Worm (Caenorhabditis elegans) whole organism, L2 larva: Measurements from ENCODE around the gene F43E2.6.
A peak's percentile ranks its signal among the peaks of the same experiment; 100 is the strongest.

ENCODE experiments used
- F13H6.1 ChIP-seq: sonication (generic microtip); optimal IDR thresholded peaks from 2 replicates; lab custom pipeline; 2016; ENCODE audit warnings: missing genetic modification characterization, missing compliant biosample characterization
- Y55F3AM.14 ChIP-seq: fragments of 200-800 bp; sonication (Bioruptor generic); optimal IDR thresholded peaks from 2 replicates; lab custom pipeline; 2018; ENCODE audit warnings: mild to moderate bottlenecking, missing genetic modification characterization, missing compliant biosample characterization
- alr-1 ChIP-seq: fragments of 150-350 bp; optimal IDR thresholded peaks from 2 replicates; lab custom pipeline; 2014; ENCODE audit warnings: missing biosample characterization, missing genetic modification characterization
- aly-2 ChIP-seq: fragments of 150-350 bp; optimal IDR thresholded peaks from 2 replicates; lab custom pipeline; 2014; ENCODE audit warnings: missing biosample characterization, missing genetic modification characterization
- ama-1 ChIP-seq: fragments of 150-350 bp; optimal IDR thresholded peaks from 2 replicates; lab custom pipeline; 2018; ENCODE audit warnings: inconsistent platforms
- blmp-1 ChIP-seq: sonication (generic microtip); optimal IDR thresholded peaks from 2 replicates; lab custom pipeline; 2017; ENCODE audit warnings: missing genetic modification characterization, mild to moderate bottlenecking, missing compliant biosample characterization, antibody characterized with exemption, moderate library complexity; ENCODE audit not compliant: insufficient read depth
- ceh-82 ChIP-seq: fragments of 150-350 bp; optimal IDR thresholded peaks from 2 replicates; lab custom pipeline; 2014; ENCODE audit warnings: missing biosample characterization, missing genetic modification characterization
- dmd-4 ChIP-seq: sonication (generic microtip); optimal IDR thresholded peaks from 2 replicates; lab custom pipeline; 2017; ENCODE audit warnings: missing biosample characterization, missing genetic modification characterization
- egl-27 ChIP-seq: sonication (generic microtip); optimal IDR thresholded peaks from 3 replicates; lab custom pipeline; 2017; ENCODE audit warnings: missing biosample characterization, missing genetic modification reagents, missing genetic modification characterization
- elt-3 ChIP-seq: sonication (generic microtip); optimal IDR thresholded peaks from 2 replicates; lab custom pipeline; 2017; ENCODE audit warnings: missing biosample characterization, missing genetic modification characterization
- fos-1 ChIP-seq: fragments of 150-350 bp; optimal IDR thresholded peaks from 2 replicates; lab custom pipeline; 2014; ENCODE audit warnings: missing biosample characterization, missing genetic modification characterization
- gmeb-1 ChIP-seq: fragments of 150-350 bp; optimal IDR thresholded peaks from 2 replicates; lab custom pipeline; 2014; ENCODE audit warnings: missing biosample characterization, missing genetic modification characterization
- lin-11 ChIP-seq: fragments of 150-350 bp; sonication (generic microtip); optimal IDR thresholded peaks from 2 replicates; lab custom pipeline; 2014; ENCODE audit warnings: missing biosample characterization, missing genetic modification characterization, inconsistent platforms, mixed read lengths
- lin-39 ChIP-seq: fragments of 150-350 bp; optimal IDR thresholded peaks from 2 replicates; lab custom pipeline; 2014; ENCODE audit warnings: missing biosample characterization, missing genetic modification reagents, missing genetic modification characterization
- lsy-2 ChIP-seq, 2 experiments: fragments of 150-350 bp in 1 of 2; sonication (generic microtip) in 1 of 2; optimal IDR thresholded peaks; 2 replicates each; lab custom pipeline; 2014 to 2017; ENCODE audit warnings: missing biosample characterization in 2 of 2, missing genetic modification characterization in 2 of 2
- mbf-1 ChIP-seq: sonication (generic microtip); optimal IDR thresholded peaks from 2 replicates; lab custom pipeline; 2017; ENCODE audit warnings: missing biosample characterization, missing genetic modification characterization
- mdl-1 ChIP-seq, 2 experiments: fragments of 150-350 bp in 1 of 2; sonication (generic microtip) in 1 of 2; optimal IDR thresholded peaks; 2 replicates each; lab custom pipeline; 2017; ENCODE audit warnings: missing biosample characterization in 2 of 2, missing genetic modification characterization in 2 of 2
- nhr-10 ChIP-seq: sonication (generic microtip); optimal IDR thresholded peaks from 2 replicates; lab custom pipeline; 2017; ENCODE audit warnings: missing biosample characterization, missing genetic modification characterization
- nhr-11 ChIP-seq: fragments of 150-350 bp; optimal IDR thresholded peaks from 2 replicates; lab custom pipeline; 2014; ENCODE audit warnings: missing biosample characterization, missing genetic modification characterization
- nhr-12 ChIP-seq: fragments of 150-350 bp; optimal IDR thresholded peaks from 2 replicates; lab custom pipeline; 2014; ENCODE audit warnings: missing biosample characterization, missing genetic modification characterization
- nhr-23 ChIP-seq: fragments of 150-350 bp; optimal IDR thresholded peaks from 2 replicates; lab custom pipeline; 2014; ENCODE audit warnings: missing biosample characterization, missing genetic modification reagents, missing genetic modification characterization
- nhr-237 ChIP-seq: fragments of 150-350 bp; optimal IDR thresholded peaks from 2 replicates; lab custom pipeline; 2014; ENCODE audit warnings: missing biosample characterization, missing genetic modification characterization
- nhr-25 ChIP-seq: fragments of 150-350 bp; sonication (generic microtip); optimal IDR thresholded peaks from 3 replicates; lab custom pipeline; 2014; ENCODE audit warnings: missing biosample characterization, missing genetic modification characterization
- nhr-77 ChIP-seq: fragments of 150-350 bp; optimal IDR thresholded peaks from 2 replicates; lab custom pipeline; 2014; ENCODE audit warnings: missing biosample characterization, missing genetic modification characterization
- peb-1 ChIP-seq: fragments of 150-350 bp; optimal IDR thresholded peaks from 2 replicates; lab custom pipeline; 2014; ENCODE audit warnings: missing biosample characterization, missing genetic modification characterization
- sem-4 ChIP-seq: fragments of 150-350 bp; optimal IDR thresholded peaks from 2 replicates; lab custom pipeline; 2014; ENCODE audit warnings: missing biosample characterization, missing genetic modification reagents, missing genetic modification characterization
- sma-3 ChIP-seq: sonication (generic microtip); optimal IDR thresholded peaks from 2 replicates; lab custom pipeline; 2016; ENCODE audit warnings: missing genetic modification reagents, missing genetic modification characterization, missing compliant biosample characterization
- sma-9 ChIP-seq, 2 experiments: fragments of 150-350 bp in 1 of 2; sonication (generic microtip) in 1 of 2; optimal IDR thresholded peaks; 2 replicates each; lab custom pipeline; 2014 to 2016; ENCODE audit warnings: missing genetic modification characterization in 2 of 2, mild to moderate bottlenecking in 1 of 2, missing biosample characterization in 1 of 2, missing compliant biosample characterization in 1 of 2, missing genetic modification reagents in 1 of 2, moderate library complexity in 1 of 2
- snpc-4 ChIP-seq: fragments of 150-350 bp; optimal IDR thresholded peaks from 2 replicates; lab custom pipeline; 2014; ENCODE audit warnings: missing biosample characterization, missing genetic modification characterization
- unc-39 ChIP-seq: fragments of 150-350 bp; optimal IDR thresholded peaks from 2 replicates; lab custom pipeline; 2014; ENCODE audit warnings: missing biosample characterization, missing genetic modification characterization
- zag-1 ChIP-seq: fragments of 150-350 bp; optimal IDR thresholded peaks from 2 replicates; lab custom pipeline; 2014; ENCODE audit warnings: missing biosample characterization, missing genetic modification characterization
- ztf-4 ChIP-seq: fragments of 150-350 bp; optimal IDR thresholded peaks from 2 replicates; lab custom pipeline; 2014; ENCODE audit warnings: missing biosample characterization, missing genetic modification characterization

F43E2.6 gene

DNA sequence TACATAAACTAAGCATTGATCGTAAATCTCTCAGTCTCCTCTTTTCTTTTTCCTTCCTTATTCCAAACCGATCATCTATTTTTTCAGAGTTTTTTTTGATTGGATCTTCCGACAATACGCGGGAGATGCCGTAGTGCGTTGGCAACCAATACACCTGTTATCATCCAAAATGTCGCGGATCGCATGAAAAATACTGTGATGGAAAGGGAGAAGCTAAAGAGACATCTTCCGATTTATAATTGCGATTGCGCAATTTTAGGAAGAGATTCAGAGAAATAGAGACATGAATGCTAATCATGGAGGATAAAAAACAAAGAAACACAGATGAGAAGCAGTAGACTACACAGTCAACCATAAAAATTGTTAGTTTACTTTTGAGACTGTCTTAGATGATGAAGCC is 37.8 kb upstream of the F43E2.6 start:
- no peak for TF ChIP-seq zag-1
- no peak for TF ChIP-seq Y55F3AM.14 (GFP tag; lab: Kevin White, UChicago)
- TF ChIP-seq ztf-4: no peak
- peak; percentile 60 for TF ChIP-seq peb-1 (tag; lab: Kevin White, UChicago)
- TF ChIP-seq, all 48 proteins: peak for 1

DNA sequence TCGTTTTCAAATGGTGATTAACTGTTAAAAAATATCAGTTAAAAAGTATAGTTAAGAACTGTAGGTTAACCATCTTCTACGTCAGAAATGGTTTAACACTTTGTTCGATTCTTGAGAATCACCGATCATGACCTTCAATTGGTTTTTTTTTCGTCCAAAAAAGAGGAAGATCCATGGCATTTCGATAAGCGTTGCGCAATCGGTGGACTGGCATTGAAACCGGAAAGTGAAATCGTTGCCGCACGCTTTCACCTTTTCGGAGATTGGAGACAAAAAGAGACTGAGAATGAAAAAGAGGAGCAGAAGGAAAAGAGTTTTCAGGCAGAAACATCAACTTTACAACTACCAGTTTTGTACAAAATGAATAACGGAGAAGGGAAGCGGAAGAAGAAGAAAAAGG is 36.6 kb upstream of the F43E2.6 start:
- peak; percentile 45 for TF ChIP-seq egl-27 (tag; lab: Kevin White, UChicago)
- no peak for TF ChIP-seq sma-3 (GFP tag; lab: Kevin White, UChicago)
- no peak for TF ChIP-seq F13H6.1 (tag; lab: Kevin White, UChicago)
- no peak for TF ChIP-seq snpc-4 (tag; lab: Kevin White, UChicago)
- TF ChIP-seq lin-11 (tag; lab: Kevin White, UChicago): no peak
- TF ChIP-seq sem-4 (tag; lab: Kevin White, UChicago): peak; percentile 28
- TF ChIP-seq dmd-4 (tag; lab: Kevin White, UChicago): no peak
- TF ChIP-seq peb-1 (tag; lab: Kevin White, UChicago): peak; percentile 75
- TF ChIP-seq sma-9 (GFP tag; optimal IDR thresholded peaks at IDR 0.05; lab: Kevin White, UChicago): peak; percentile 6
- no peak for TF ChIP-seq sma-9 (tag; optimal IDR thresholded peaks at IDR 0.05; lab: Kevin White, UChicago)
- no peak for TF ChIP-seq ceh-82 (tag; lab: Kevin White, UChicago)
- no peak for TF ChIP-seq nhr-23 (tag; lab: Kevin White, UChicago)
- peak; percentile 99 for TF ChIP-seq blmp-1 (tag; lab: Kevin White, UChicago)
- TF ChIP-seq elt-3 (tag; lab: Kevin White, UChicago): no peak
- TF ChIP-seq nhr-10 (tag; lab: Kevin White, UChicago): no peak
- peak; percentile 70 for TF ChIP-seq nhr-25
- no peak for TF ChIP-seq fos-1 (tag; lab: Kevin White, UChicago)
- TF ChIP-seq nhr-12 (tag; lab: Kevin White, UChicago): no peak
- TF ChIP-seq, all 48 proteins: peak for 6

DNA sequence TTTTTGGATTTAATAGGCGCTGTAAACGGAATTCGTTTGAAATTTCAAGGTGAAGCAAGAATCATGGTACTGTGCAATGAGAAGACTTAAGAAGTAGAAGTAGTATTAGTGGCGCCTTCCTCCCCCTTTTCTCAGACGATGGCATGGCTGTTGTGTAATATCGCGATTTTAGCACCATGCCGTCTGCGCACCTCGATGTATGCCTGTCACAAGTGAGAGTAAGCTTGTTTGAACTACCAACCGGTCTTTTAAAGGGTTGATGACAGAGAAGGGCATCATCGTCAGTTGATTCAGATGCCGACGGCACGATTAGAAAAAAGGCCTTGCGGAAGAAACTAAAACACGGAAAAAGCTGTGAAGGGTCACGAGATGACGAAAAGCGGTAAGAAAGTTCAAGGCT is 35.3 kb upstream of the F43E2.6 start:
- TF ChIP-seq F13H6.1 (tag; lab: Kevin White, UChicago): peak; percentile 3
- TF ChIP-seq aly-2 (tag; lab: Kevin White, UChicago): no peak
- no peak for TF ChIP-seq mdl-1 (tag; optimal IDR thresholded peaks at IDR 0.05; lab: Kevin White, UChicago)
- no peak for TF ChIP-seq nhr-77 (tag; lab: Kevin White, UChicago)
- TF ChIP-seq blmp-1 (tag; lab: Kevin White, UChicago): peak; percentile 86
- TF ChIP-seq lin-11 (tag; lab: Kevin White, UChicago): no peak
- peak; percentile 94 for TF ChIP-seq nhr-25

DNA sequence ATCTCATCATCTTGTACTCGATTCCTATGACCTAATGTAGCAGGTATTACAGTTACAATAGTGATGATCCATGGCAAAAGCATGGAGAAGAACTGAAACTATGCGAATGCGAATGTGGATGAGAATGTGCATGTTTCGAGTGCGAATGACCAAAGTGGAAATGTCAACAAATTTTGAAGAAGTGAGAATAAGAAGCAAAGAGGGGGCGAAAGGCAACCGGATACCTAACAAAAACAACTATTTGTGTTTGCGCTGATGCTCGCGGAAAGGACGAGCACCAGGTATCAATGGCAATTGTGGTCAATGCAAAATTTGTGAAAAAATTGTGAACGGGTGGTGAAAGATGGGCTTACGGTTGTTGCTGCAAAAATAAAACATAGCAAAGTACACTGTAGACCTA is 34.0 kb upstream of the F43E2.6 start, which contains the start of gene nas-7:
Gene nas-7 (minus strand): TSS at position 101 of the 400 bp plus-strand sequence.
- TF ChIP-seq gmeb-1 (tag; lab: Kevin White, UChicago): no peak

DNA sequence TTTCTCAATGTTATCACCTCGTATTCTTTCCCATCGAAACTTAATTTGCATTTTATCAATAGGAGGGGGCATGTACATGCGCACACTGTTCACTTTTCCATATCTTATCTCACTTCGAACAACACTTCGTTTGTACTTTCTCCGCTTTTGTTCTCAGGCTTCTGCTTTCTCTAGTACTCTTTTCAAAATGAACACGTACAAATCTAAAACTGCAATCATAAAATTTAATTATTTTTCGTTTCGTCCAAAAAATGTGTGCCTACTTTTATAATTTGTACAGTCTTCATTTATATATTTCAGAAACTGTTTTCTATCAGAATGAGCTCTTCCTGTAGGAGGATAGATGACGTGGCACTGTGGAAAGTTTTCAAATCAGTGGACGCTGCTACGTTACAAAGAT is 30.1 kb upstream of the F43E2.6 start, which contains the start of gene C07D10.1:
Gene C07D10.1 (plus strand): TSS at position 301 of the 400 bp plus-strand sequence.
- TF ChIP-seq peb-1 (tag; lab: Kevin White, UChicago) (no peak), lsy-2 (tag; optimal IDR thresholded peaks at IDR 0.05; lab: Kevin White, UChicago) (no peak), aly-2 (tag; lab: Kevin White, UChicago) (no peak), dmd-4 (tag; lab: Kevin White, UChicago) (no peak), unc-39 (no peak), nhr-237 (no peak), gmeb-1 (tag; lab: Kevin White, UChicago) (no peak), mbf-1 (tag; lab: Kevin White, UChicago) (no peak), ama-1 (lab: Kevin White, UChicago) (no peak), lin-39 (tag; lab: Kevin White, UChicago) (no peak), nhr-11 (no peak), nhr-23 (tag; lab: Kevin White, UChicago) (no peak), alr-1 (tag; lab: Kevin White, UChicago) (no peak)
- TF ChIP-seq, all 48 proteins: peak for 0
